Worm (Caenorhabditis elegans): Measurements from ENCODE around the gene Y42H9AR.2.

Y42H9AR.2 gene

DNA sequence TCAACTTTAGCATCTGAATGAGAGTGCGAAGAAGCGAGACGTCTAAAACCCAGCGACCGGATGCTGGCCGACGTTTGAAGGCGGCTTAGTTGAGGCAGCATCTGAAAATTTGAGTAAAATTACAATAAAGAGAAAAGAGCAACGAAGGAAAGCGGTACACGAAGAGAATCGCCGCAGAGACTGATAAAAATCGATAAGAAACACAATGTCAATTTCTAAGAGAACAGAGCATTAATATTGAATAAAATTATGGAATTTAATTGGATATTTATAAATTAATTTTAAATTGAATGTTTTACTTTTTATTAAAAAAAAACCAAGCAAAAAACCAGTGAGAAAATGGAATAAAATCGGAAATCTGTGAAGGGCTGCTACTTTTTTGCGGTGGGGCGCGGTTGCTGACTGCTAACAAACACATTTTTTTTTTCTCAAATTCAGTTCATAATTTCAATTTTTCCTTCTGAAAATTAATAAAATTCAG lies 30.5 kb downstream of the Y42H9AR.2 start, which contains the start of the genes ndub-11 and moc-3:
Gene ndub-11 (minus strand): TSS at position 101 of the 481 bp plus-strand sequence.
Gene moc-3 (plus strand): TSS at position 431 of the 481 bp plus-strand sequence.
- TF ChIP-seq him-1 (tag; optimal IDR thresholded peaks at IDR 0.05) (no peak), W03F9.2 (tag; optimal IDR thresholded peaks at IDR 0.05) (no peak), dao-5 (tag; optimal IDR thresholded peaks at IDR 0.05) (no peak)

DNA sequence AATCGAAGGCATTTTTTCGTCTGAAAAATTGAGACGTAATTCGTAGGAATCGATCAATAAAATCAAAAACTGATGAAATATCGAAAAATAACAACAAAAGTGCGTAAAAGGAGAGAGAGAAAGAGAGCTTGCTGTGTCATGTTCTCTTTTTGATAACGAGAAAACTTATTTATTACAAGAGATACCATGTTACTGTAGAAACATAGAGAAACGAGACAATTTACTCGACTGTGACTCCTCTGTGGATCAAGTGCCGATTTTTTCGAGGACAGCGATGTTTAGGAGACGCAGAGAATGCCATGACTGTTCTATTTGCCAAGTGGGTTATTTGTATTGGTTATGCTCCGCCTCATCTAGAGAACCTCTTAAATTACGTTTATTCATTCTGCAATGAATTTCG lies 33.8 kb downstream of the Y42H9AR.2 start, which contains the start of gene sph-1:
Gene sph-1 (minus strand): TSS at position 23 of the 400 bp plus-strand sequence.
- no peak for TF ChIP-seq him-1 (tag; optimal IDR thresholded peaks at IDR 0.05)
- TF ChIP-seq dao-5 (tag; optimal IDR thresholded peaks at IDR 0.05), result no peak
- TF ChIP-seq W03F9.2 (tag; optimal IDR thresholded peaks at IDR 0.05), result peak; percentile 44

DNA sequence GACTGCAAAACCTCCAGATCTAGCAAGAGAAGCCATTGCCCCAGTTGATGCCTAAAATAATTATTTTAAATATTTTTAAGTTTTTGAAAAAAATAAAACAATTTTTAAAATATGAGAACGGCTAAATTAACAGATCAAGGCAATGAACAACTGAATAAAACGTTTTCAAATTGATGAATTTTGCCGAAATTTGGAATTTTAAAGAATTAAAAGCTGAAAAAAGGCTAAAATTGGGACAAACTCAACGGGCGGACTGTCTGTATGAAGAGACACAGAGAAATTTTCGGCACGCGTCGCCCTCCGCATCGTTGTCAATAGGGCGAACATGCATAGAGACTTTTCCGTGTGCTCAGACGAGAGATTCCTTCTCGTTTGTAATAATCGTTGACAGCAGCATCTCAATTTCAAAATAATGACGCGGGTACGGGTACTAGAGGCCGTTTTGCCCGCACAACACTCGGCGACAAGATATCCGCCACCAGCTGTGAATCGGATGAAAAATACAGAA lies 36.4 kb downstream of the Y42H9AR.2 start, which contains the start of the genes isp-1 and islo-1:
Gene isp-1 (minus strand): TSS at position 51 of the 508 bp plus-strand sequence.
Gene islo-1 (plus strand): TSS at position 385 of the 508 bp plus-strand sequence.
- TF ChIP-seq him-1 (tag; optimal IDR thresholded peaks at IDR 0.05) (no peak), W03F9.2 (tag; optimal IDR thresholded peaks at IDR 0.05) (peak; percentile 69), dao-5 (tag; optimal IDR thresholded peaks at IDR 0.05) (no peak)

- TF ChIP-seq dao-5 (tag; optimal IDR thresholded peaks at IDR 0.05), result no peak
- TF ChIP-seq him-1 (tag; optimal IDR thresholded peaks at IDR 0.05), result no peak
- no peak for TF ChIP-seq W03F9.2 (tag; optimal IDR thresholded peaks at IDR 0.05)
Observed at ce11 chrIV:8136548-8136947, 36.8 kb downstream of the Y42H9AR.2 start.

DNA sequence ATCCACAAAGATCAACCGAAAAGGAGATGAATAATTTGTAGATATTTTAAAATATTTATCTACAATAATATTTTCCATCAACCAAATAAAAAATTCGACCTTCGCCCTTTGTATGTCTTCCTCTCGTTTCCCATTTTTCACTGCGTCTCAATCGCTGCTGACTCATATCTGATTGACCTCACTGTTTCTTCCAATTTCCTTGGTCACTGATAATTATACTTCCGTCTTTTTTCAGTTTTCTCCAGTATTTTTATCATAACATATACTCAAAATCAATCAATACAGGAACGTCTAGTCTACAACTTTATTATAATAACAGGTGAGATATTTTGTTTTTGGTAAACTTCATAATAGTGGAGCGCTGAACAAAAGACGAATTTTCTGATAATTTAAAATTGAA lies 39.3 kb downstream of the Y42H9AR.2 start, which contains the start of gene pmk-3:
Gene pmk-3 (plus strand): TSS at position 236 of the 400 bp plus-strand sequence.
- TF ChIP-seq dao-5 (tag; optimal IDR thresholded peaks at IDR 0.05) (no peak), W03F9.2 (tag; optimal IDR thresholded peaks at IDR 0.05) (peak; percentile 5), him-1 (tag; optimal IDR thresholded peaks at IDR 0.05) (no peak)

DNA sequence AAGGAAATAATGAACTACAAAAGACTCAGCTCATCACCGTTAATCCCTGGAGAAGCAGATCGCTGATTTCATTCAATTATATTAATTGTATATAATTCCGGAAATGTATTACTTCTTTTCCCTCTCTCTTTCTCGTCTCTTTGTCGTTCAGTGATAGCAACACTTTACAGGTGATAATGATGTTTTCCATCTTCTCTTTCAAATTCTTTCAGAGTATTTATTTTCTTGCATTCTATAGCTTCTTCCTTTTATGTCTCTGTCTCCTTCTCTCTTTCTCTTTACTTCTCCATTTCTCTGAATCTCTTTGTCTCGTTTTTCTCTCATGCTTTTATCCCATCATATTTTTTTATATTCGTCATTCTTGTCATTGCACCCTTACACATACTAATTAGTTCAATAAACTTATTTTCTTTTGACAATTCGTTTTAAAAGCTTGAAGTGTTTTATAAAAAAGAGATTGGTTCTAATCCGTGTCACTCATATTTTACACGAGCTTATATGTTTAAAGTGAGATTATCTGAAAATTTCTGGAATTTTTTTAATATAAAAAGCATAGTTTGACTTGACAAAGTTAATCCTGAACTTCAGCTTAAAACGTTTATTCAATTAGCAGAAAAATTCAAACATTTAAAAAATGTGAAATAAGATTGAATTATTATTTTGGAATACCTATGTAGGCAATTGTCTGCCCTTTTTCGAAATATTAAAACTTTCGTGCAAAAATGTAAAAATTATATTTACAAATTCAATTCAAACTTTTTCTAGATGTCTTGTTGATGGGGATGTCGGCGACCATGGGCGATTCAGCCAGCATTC lies 43.2 kb downstream of the Y42H9AR.2 start, which contains the start of gene pmk-2:
Gene pmk-2 (plus strand): TSS at position 766 of the 816 bp plus-strand sequence.
- TF ChIP-seq dao-5 (tag; optimal IDR thresholded peaks at IDR 0.05) (no peak), him-1 (tag; optimal IDR thresholded peaks at IDR 0.05) (no peak), W03F9.2 (tag; optimal IDR thresholded peaks at IDR 0.05) (no peak)

DNA sequence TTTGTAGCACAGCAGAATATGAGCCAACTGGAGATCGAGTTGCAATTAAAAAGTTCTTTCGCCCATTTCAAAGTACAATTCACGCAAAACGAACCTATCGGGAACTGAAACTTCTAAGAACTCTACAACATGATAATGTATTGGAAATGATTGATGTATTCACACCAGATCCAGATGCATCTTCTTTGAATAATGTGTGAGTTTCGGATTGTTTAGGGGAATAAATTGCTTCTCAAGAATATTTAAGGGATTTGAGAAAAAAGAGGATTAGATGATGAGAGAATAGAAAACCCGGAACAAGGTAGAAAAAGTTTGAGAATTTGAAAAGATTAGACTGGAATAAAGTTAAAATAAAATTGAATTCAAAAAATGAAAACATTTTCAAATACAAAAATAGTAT lies 44.6 kb downstream of the Y42H9AR.2 start:
- TF ChIP-seq him-1 (tag; optimal IDR thresholded peaks at IDR 0.05), result no peak
- TF ChIP-seq W03F9.2 (tag; optimal IDR thresholded peaks at IDR 0.05), result no peak
- TF ChIP-seq dao-5 (tag; optimal IDR thresholded peaks at IDR 0.05), result no peak

ce11 chrIV:8146283-8146682 lies 46.6 kb downstream of the Y42H9AR.2 start:
- TF ChIP-seq dao-5 (tag; optimal IDR thresholded peaks at IDR 0.05), result no peak
- TF ChIP-seq him-1 (tag; optimal IDR thresholded peaks at IDR 0.05), result no peak

ce11 chrIV:8148494-8148893 lies 48.8 kb downstream of the Y42H9AR.2 start, which contains the start of gene pmk-1:
Gene pmk-1, plus strand, starts transcription at chrIV:8148794.
- TF ChIP-seq dao-5 (tag; optimal IDR thresholded peaks at IDR 0.05), result no peak
- no peak for TF ChIP-seq him-1 (tag; optimal IDR thresholded peaks at IDR 0.05)
- no peak for TF ChIP-seq W03F9.2 (tag; optimal IDR thresholded peaks at IDR 0.05)

Data from whole organism, L4/young adult.